Fruit fly (Drosophila melanogaster) whole organism, embryonic: ENCODE measurements around the gene Vm34Ca.

Experiments used
- Abd-B ChIP-seq: fragments of 200-800 bp; sonication (Bioruptor generic); optimal IDR thresholded peaks from 2 replicates; lab custom pipeline; 2018; ENCODE audit warnings: missing biosample characterization, mild to moderate bottlenecking, missing genetic modification characterization, moderate library complexity
- Atf3 ChIP-seq: fragments of 200-800 bp; sonication (Bioruptor generic); optimal IDR thresholded peaks from 3 replicates; lab custom pipeline; 2016; ENCODE audit warnings: missing biosample characterization, missing genetic modification characterization
- Blimp-1 ChIP-seq: fragments of 200-800 bp; sonication (Bioruptor generic); optimal IDR thresholded peaks from 3 replicates; lab custom pipeline; 2018; ENCODE audit warnings: missing biosample characterization, missing genetic modification characterization, mild to moderate bottlenecking, moderate library complexity, missing genetic modification reagents
- CG10147 ChIP-seq: fragments of 200-800 bp; sonication (Bioruptor generic); optimal IDR thresholded peaks from 2 replicates; lab custom pipeline; 2019; ENCODE audit warnings: missing biosample characterization, mild to moderate bottlenecking, missing genetic modification characterization, moderate library complexity
- CG10366 ChIP-seq: fragments of 200-800 bp; sonication (Bioruptor generic); IDR thresholded peaks from 2 replicates; pipeline ENCODE4 v1.3.6; 2022; ENCODE audit warnings: missing biosample characterization, missing genetic modification characterization
- CG11247 ChIP-seq: fragments of 200-800 bp; sonication (Bioruptor generic); IDR thresholded peaks from 2 replicates; pipeline ENCODE4 v1.3.6; 2022; ENCODE audit warnings: missing biosample characterization, missing genetic modification characterization
- CG13296 ChIP-seq: fragments of 200-800 bp; sonication (Bioruptor generic); optimal IDR thresholded peaks from 3 replicates; lab custom pipeline; 2018; ENCODE audit warnings: missing biosample characterization, mild to moderate bottlenecking, missing genetic modification characterization
- CG13424 ChIP-seq: fragments of 200-800 bp; sonication (Bioruptor generic); optimal IDR thresholded peaks from 2 replicates; lab custom pipeline; 2019; ENCODE audit warnings: missing biosample characterization, mild to moderate bottlenecking, missing genetic modification characterization, moderate library complexity
- CG15269 ChIP-seq: fragments of 200-800 bp; sonication (Bioruptor generic); optimal IDR thresholded peaks from 2 replicates; lab custom pipeline; 2018; ENCODE audit warnings: missing biosample characterization, mild to moderate bottlenecking, missing genetic modification characterization, moderate library complexity
- CG16813 ChIP-seq: fragments of 200-800 bp; sonication (Bioruptor generic); IDR thresholded peaks from 3 replicates; pipeline ENCODE4 v1.3.6; 2022; ENCODE audit warnings: missing biosample characterization, missing genetic modification characterization; ENCODE audit not compliant: partially characterized antibody
- CG2120 ChIP-seq: fragments of 200-800 bp; sonication (Bioruptor generic); optimal IDR thresholded peaks from 3 replicates; lab custom pipeline; 2016; ENCODE audit warnings: missing biosample characterization, missing genetic modification characterization
- CG30431 ChIP-seq: fragments of 200-800 bp; sonication (Bioruptor generic); optimal IDR thresholded peaks from 2 replicates; lab custom pipeline; 2017; ENCODE audit warnings: missing biosample characterization, missing genetic modification characterization
- CG3995 ChIP-seq: fragments of 200-800 bp; sonication (Bioruptor generic); optimal IDR thresholded peaks from 3 replicates; lab custom pipeline; 2016; ENCODE audit warnings: missing biosample characterization, missing genetic modification characterization
- CG42726 ChIP-seq: fragments of 200-800 bp; sonication (Bioruptor generic); IDR thresholded peaks from 2 replicates; pipeline ENCODE4 v1.3.6; 2022; ENCODE audit warnings: missing biosample characterization, missing genetic modification characterization; ENCODE audit not compliant: partially characterized antibody
- CG4707 ChIP-seq: fragments of 200-800 bp; sonication (Bioruptor generic); optimal IDR thresholded peaks from 2 replicates; lab custom pipeline; 2018; ENCODE audit warnings: missing biosample characterization, mild to moderate bottlenecking, missing genetic modification characterization, moderate library complexity
- CG7556 ChIP-seq: fragments of 200-800 bp; sonication (Bioruptor generic); optimal IDR thresholded peaks from 2 replicates; lab custom pipeline; 2017; ENCODE audit warnings: missing biosample characterization, mild to moderate bottlenecking, missing genetic modification characterization
- CG8089 ChIP-seq: fragments of 200-800 bp; sonication (Bioruptor generic); optimal IDR thresholded peaks from 3 replicates; lab custom pipeline; 2016; ENCODE audit warnings: missing biosample characterization, missing genetic modification characterization
- CG9215 ChIP-seq: fragments of 200-800 bp; sonication (Bioruptor generic); IDR thresholded peaks from 2 replicates; pipeline ENCODE4 v1.3.6; 2022; ENCODE audit warnings: missing biosample characterization, missing genetic modification characterization
- Camta ChIP-seq: fragments of 200-800 bp; sonication (Bioruptor generic); optimal IDR thresholded peaks from 2 replicates; lab custom pipeline; 2016; ENCODE audit warnings: missing biosample characterization, missing genetic modification characterization
- Dll ChIP-seq: fragments of 200-800 bp; sonication (Bioruptor generic); IDR thresholded peaks from 4 replicates; pipeline ENCODE4 v1.3.6; 2022; ENCODE audit warnings: missing biosample characterization, missing genetic modification characterization; ENCODE audit not compliant: partially characterized antibody
- Dref ChIP-seq: fragments of 200-800 bp; sonication (Bioruptor generic); IDR thresholded peaks from 2 replicates; pipeline ENCODE4 v1.3.6; 2022; ENCODE audit warnings: missing biosample characterization, missing genetic modification characterization
- HLH4C ChIP-seq: fragments of 200-800 bp; sonication (Bioruptor generic); IDR thresholded peaks from 3 replicates; pipeline ENCODE4 v1.3.6; 2022; ENCODE audit warnings: missing biosample characterization, missing genetic modification characterization; ENCODE audit not compliant: partially characterized antibody
- Hr3 ChIP-seq: fragments of 200-800 bp; sonication (Bioruptor generic); optimal IDR thresholded peaks from 3 replicates; lab custom pipeline; 2016; ENCODE audit warnings: missing biosample characterization, missing genetic modification characterization
- Jarid2 ChIP-seq: fragments of 200-800 bp; sonication (Bioruptor generic); optimal IDR thresholded peaks from 3 replicates; lab custom pipeline; 2017; ENCODE audit warnings: mild to moderate bottlenecking, missing biosample characterization, missing genetic modification reagents, missing genetic modification characterization
- Ravus ChIP-seq: fragments of 200-800 bp; sonication (Bioruptor generic); IDR thresholded peaks from 2 replicates; pipeline ENCODE4 v1.3.6; 2022; ENCODE audit warnings: missing biosample characterization, missing genetic modification characterization
- Sox100B ChIP-seq: fragments of 200-800 bp; sonication (Bioruptor generic); optimal IDR thresholded peaks from 3 replicates; lab custom pipeline; 2018; ENCODE audit warnings: missing biosample characterization, mild to moderate bottlenecking, missing genetic modification characterization
- Sry-δ ChIP-seq: fragments of 200-800 bp; sonication (Bioruptor generic); optimal IDR thresholded peaks from 2 replicates; lab custom pipeline; 2016; ENCODE audit warnings: missing biosample characterization, missing genetic modification characterization
- Trl ChIP-seq, 3 experiments: fragments of >200 bp in 2 of 3; fragments of 200-800 bp in 1 of 3; sonication (Bioruptor generic) in 1 of 3; optimal IDR thresholded peaks; 2 replicates in 1 of 3; 3 replicates in 2 of 3; lab custom pipeline; 2016 to 2017; ENCODE audit warnings: missing biosample characterization in 1 of 3, missing genetic modification characterization in 1 of 3
- al ChIP-seq: fragments of 200-800 bp; sonication (Bioruptor generic); IDR thresholded peaks from 2 replicates; pipeline ENCODE4 v1.3.6; 2022; ENCODE audit warnings: missing biosample characterization, missing genetic modification characterization
- amos ChIP-seq: fragments of 200-800 bp; sonication (Bioruptor generic); IDR thresholded peaks from 2 replicates; pipeline ENCODE4 v1.3.6; 2022; ENCODE audit warnings: missing biosample characterization, missing genetic modification characterization; ENCODE audit not compliant: partially characterized antibody
- bsh ChIP-seq, 2 experiments: fragments of 200-800 bp; sonication (Bioruptor generic); optimal IDR thresholded peaks; 2 replicates each; lab custom pipeline; 2017 to 2018; ENCODE audit warnings: mild to moderate bottlenecking in 2 of 2, missing biosample characterization in 2 of 2, missing genetic modification characterization in 2 of 2, moderate library complexity in 1 of 2
- chif ChIP-seq, 2 experiments: fragments of 200-800 bp; sonication (Bioruptor generic); optimal IDR thresholded peaks; 3 replicates each; lab custom pipeline; 2016; ENCODE audit warnings: missing biosample characterization in 2 of 2, missing genetic modification characterization in 2 of 2
- chinmo ChIP-seq: fragments of 200-800 bp; sonication (Bioruptor generic); IDR thresholded peaks from 4 replicates; pipeline ENCODE4 v1.3.6; 2022; ENCODE audit warnings: missing biosample characterization, missing genetic modification characterization; ENCODE audit not compliant: partially characterized antibody
- crol ChIP-seq: fragments of 200-800 bp; sonication (Bioruptor generic); IDR thresholded peaks from 2 replicates; pipeline ENCODE4 v1.3.6; 2022; ENCODE audit warnings: missing biosample characterization, missing genetic modification characterization
- danr ChIP-seq: fragments of 200-800 bp; sonication (Bioruptor generic); IDR thresholded peaks from 2 replicates; pipeline ENCODE4 v1.3.6; 2022; ENCODE audit warnings: missing biosample characterization, missing genetic modification characterization
- dati ChIP-seq: fragments of 200-800 bp; sonication (Bioruptor generic); IDR thresholded peaks from 2 replicates; pipeline ENCODE4 v1.3.6; 2022; ENCODE audit warnings: missing biosample characterization, missing genetic modification characterization
- dimm ChIP-seq: fragments of 200-800 bp; sonication (Bioruptor generic); IDR thresholded peaks from 2 replicates; pipeline ENCODE4 v1.3.6; 2022; ENCODE audit warnings: missing biosample characterization, missing genetic modification characterization
- eve ChIP-seq, 2 experiments: fragments of >200 bp; optimal IDR thresholded peaks; 2 replicates each; lab custom pipeline; 2017; ENCODE audit warnings: missing biosample characterization in 2 of 2, missing genetic modification characterization in 2 of 2
- eyg ChIP-seq: fragments of 200-800 bp; sonication (Bioruptor generic); optimal IDR thresholded peaks from 3 replicates; lab custom pipeline; 2016; ENCODE audit warnings: missing biosample characterization, missing genetic modification characterization
- grn ChIP-seq: fragments of 200-800 bp; sonication (Bioruptor generic); optimal IDR thresholded peaks from 3 replicates; lab custom pipeline; 2017; ENCODE audit warnings: missing biosample characterization, missing genetic modification characterization
- kah ChIP-seq: fragments of 200-800 bp; sonication (Bioruptor generic); optimal IDR thresholded peaks from 2 replicates; lab custom pipeline; 2018; ENCODE audit warnings: missing biosample characterization, mild to moderate bottlenecking, missing genetic modification characterization
- mld ChIP-seq: fragments of 200-800 bp; sonication (Bioruptor generic); IDR thresholded peaks from 3 replicates; pipeline ENCODE4 v1.3.6; 2022; ENCODE audit warnings: missing biosample characterization, missing genetic modification characterization; ENCODE audit not compliant: partially characterized antibody
- pan ChIP-seq, 4 experiments: fragments of >200 bp in 3 of 4; fragments of 200-800 bp in 1 of 4; sonication (Bioruptor generic) in 1 of 4; optimal IDR thresholded peaks in 3 of 4; IDR thresholded peaks in 1 of 4; 2 replicates each; pipeline versions ENCODE4 v1.3.6 to Lab custom; 2017 to 2022; ENCODE audit warnings: missing biosample characterization in 2 of 4, missing genetic modification characterization in 2 of 4, mixed read lengths in 1 of 4
- pb ChIP-seq: fragments of 200-800 bp; sonication (Bioruptor generic); optimal IDR thresholded peaks from 3 replicates; lab custom pipeline; 2016; ENCODE audit warnings: missing biosample characterization, missing genetic modification characterization
- pfk ChIP-seq: fragments of 200-800 bp; sonication (Bioruptor generic); optimal IDR thresholded peaks from 2 replicates; lab custom pipeline; 2018; ENCODE audit warnings: missing biosample characterization, mild to moderate bottlenecking, missing genetic modification characterization, moderate library complexity
- ranshi ChIP-seq: fragments of 200-800 bp; sonication (Bioruptor generic); IDR thresholded peaks from 2 replicates; pipeline ENCODE4 v1.3.6; 2022; ENCODE audit warnings: missing biosample characterization, missing genetic modification characterization
- tap ChIP-seq: fragments of 200-800 bp; optimal IDR thresholded peaks from 3 replicates; lab custom pipeline; 2019; ENCODE audit warnings: missing biosample characterization, mild to moderate bottlenecking, missing genetic modification characterization, moderate library complexity
- tna ChIP-seq: fragments of 200-800 bp; sonication (Bioruptor generic); IDR thresholded peaks from 2 replicates; pipeline ENCODE4 v1.3.6; 2022; ENCODE audit warnings: missing biosample characterization, missing genetic modification characterization; ENCODE audit not compliant: partially characterized antibody
- usp ChIP-seq: fragments of >200 bp; optimal IDR thresholded peaks from 2 replicates; lab custom pipeline; 2017; ENCODE audit warnings: missing biosample characterization, missing genetic modification characterization

The Vm34Ca gene

dm6 chr2L:13368940-13369339 lies 42.5 kb downstream of the Vm34Ca start, which contains the start of gene CG31855 (continued):
- TF ChIP-seq CG13424 (tag; lab: Kevin White, UChicago) (peak; percentile 69), Camta (GFP tag; lab: Kevin White, UChicago) (peak; percentile 71), CG4707 (GFP tag; lab: Kevin White, UChicago) (peak; percentile 91), Hr3 (GFP tag; lab: Kevin White, UChicago) (peak; percentile 82), eyg (peak; percentile 41), Atf3 (peak; percentile 11), Abd-B (GFP tag; lab: Kevin White, UChicago) (peak; percentile 30), CG13296 (GFP tag; lab: Kevin White, UChicago) (peak; percentile 89), CG11247 (peak; percentile 85), usp (no peak), Dref (0 out of 2 replicates have a peak, but pooled peaks have one; percentile 25), CG7556 (GFP tag; lab: Kevin White, UChicago) (peak; percentile 79), Ravus (peak; percentile 9; the same call in 1 of the 2 replicates), ranshi (GFP tag; lab: Robert Waterston, UW) (peak; percentile 80), Dll (no peak), HLH4C (GFP tag; lab: Robert Waterston, UW) (no peak), Sox100B (GFP tag; lab: Kevin White, UChicago) (peak; percentile 74), amos (no peak; the same call in 1 of the 2 replicates), danr (GFP tag; lab: Robert Waterston, UW) (no peak), eve (GFP tag; optimal IDR thresholded peaks at IDR 0.05; lab: Kevin White, UChicago) (no peak), CG30431 (peak; percentile 28), tap (tag; lab: Kevin White, UChicago) (peak; percentile 66), chif (GFP tag; optimal IDR thresholded peaks at IDR 0.05; lab: Kevin White, UChicago) (peak; percentile 66 to 73), CG10366 (GFP tag; lab: Robert Waterston, UW) (peak; percentile 76), tna (GFP tag; lab: Robert Waterston, UW) (no peak), Blimp-1 (GFP tag; lab: Kevin White, UChicago) (peak; percentile 71), dimm (GFP tag; lab: Robert Waterston, UW) (0 out of 2 replicates have a peak, but pooled peaks have one; percentile 53), CG16813 (GFP tag; lab: Robert Waterston, UW) (no peak), CG8089 (GFP tag; lab: Kevin White, UChicago) (peak; percentile 43), grn (GFP tag; lab: Kevin White, UChicago) (no peak), Sry-δ (GFP tag; lab: Kevin White, UChicago) (peak; percentile 35), pfk (GFP tag; lab: Kevin White, UChicago) (peak; percentile 59), dati (no peak), CG10147 (GFP tag; lab: Kevin White, UChicago) (peak; percentile 66), kah (GFP tag; lab: Kevin White, UChicago) (peak; percentile 67), chinmo (GFP tag; lab: Robert Waterston, UW) (no peak), CG2120 (GFP tag; lab: Kevin White, UChicago) (peak; percentile 91), CG42726 (no peak), crol (GFP tag; lab: Robert Waterston, UW) (no peak), CG15269 (tag; lab: Kevin White, UChicago) (peak; percentile 85), pan (optimal IDR thresholded peaks at IDR 0.05; lab: Kevin White, UChicago) (no peak), pan (GFP tag; optimal IDR thresholded peaks at IDR 0.05 in 1 of 2, IDR thresholded peaks at IDR 0.05 in 1 of 2) (peak in 1 of 2 experiments; percentile 88), Jarid2 (GFP tag; lab: Kevin White, UChicago) (no peak), Trl (optimal IDR thresholded peaks at IDR 0.05; lab: Kevin White, UChicago) (no peak), Trl (GFP tag; optimal IDR thresholded peaks at IDR 0.05; lab: Kevin White, UChicago) (peak; percentile 79), mld (GFP tag; lab: Robert Waterston, UW) (no peak), pb (no peak), bsh (GFP tag; optimal IDR thresholded peaks at IDR 0.05; lab: Kevin White, UChicago) (peak; percentile 12 to 76), CG3995 (GFP tag; lab: Kevin White, UChicago) (peak; percentile 51), al (GFP tag; lab: Robert Waterston, UW) (peak; percentile 61), CG9215 (peak; percentile 66)
